Worm (Caenorhabditis elegans): ENCODE results near the gene srbc-21.

The srbc-21 gene

ce11 chrV:2185486-2185885 lies 30.2 kb downstream of the srbc-21 start:
- TF ChIP-seq snpc-4 (tag; optimal IDR thresholded peaks at IDR 0.05) (no peak), sea-2 (GFP tag; optimal IDR thresholded peaks at IDR 0.05) (no peak), unc-39 (tag; optimal IDR thresholded peaks at IDR 0.05) (no peak), nfya-1 (tag; optimal IDR thresholded peaks at IDR 0.05; ENCODE audit: insufficient read depth) (no peak), nhr-43 (tag; optimal IDR thresholded peaks at IDR 0.05; ENCODE audit: poor library complexity, severe bottlenecking) (no peak), egl-5 (tag; optimal IDR thresholded peaks at IDR 0.05) (no peak), lin-15B (tag; optimal IDR thresholded peaks at IDR 0.05) (no peak), pqm-1 (tag; optimal IDR thresholded peaks at IDR 0.05) (no peak), elt-2 (tag; optimal IDR thresholded peaks at IDR 0.05) (no peak), nhr-23 (tag; optimal IDR thresholded peaks at IDR 0.05) (no peak)

ce11 chrV:2187864-2188345 lies 32.6 kb downstream of the srbc-21 start, which contains the start of gene Y5H2B.3:
Gene Y5H2B.3, plus strand, starts transcription at chrV:2188295.
- TF ChIP-seq nhr-23 (tag; optimal IDR thresholded peaks at IDR 0.05) (no peak), nfya-1 (tag; optimal IDR thresholded peaks at IDR 0.05; ENCODE audit: insufficient read depth) (peak; percentile 68)

DNA sequence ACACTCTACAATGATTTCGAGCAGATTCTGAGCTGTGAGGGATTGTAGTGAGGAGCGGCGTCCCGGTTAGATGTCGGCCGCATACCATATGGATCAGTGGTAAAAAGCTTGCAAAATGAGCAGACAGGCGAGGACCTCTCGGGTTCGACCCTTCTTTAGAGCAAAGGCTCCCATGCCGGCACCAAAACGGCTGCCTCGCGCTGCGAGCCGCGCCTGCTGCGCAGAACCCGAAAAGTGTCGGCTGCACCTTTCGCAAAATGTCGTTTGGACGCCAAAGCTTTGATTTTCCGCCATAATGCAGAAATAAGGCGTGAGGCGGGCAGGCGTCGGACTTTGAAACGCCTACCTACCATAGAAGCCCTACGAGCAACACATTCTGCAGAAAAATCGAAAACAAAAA lies 35.1 kb downstream of the srbc-21 start:
- TF ChIP-seq unc-39 (tag; optimal IDR thresholded peaks at IDR 0.05) = no peak
- TF ChIP-seq nhr-76 (tag; optimal IDR thresholded peaks at IDR 0.05) = no peak
- no peak for TF ChIP-seq elt-3 (tag; optimal IDR thresholded peaks at IDR 0.05)
- TF ChIP-seq lsy-12 (tag; optimal IDR thresholded peaks at IDR 0.05) = no peak
- no peak for TF ChIP-seq ztf-11 (tag; optimal IDR thresholded peaks at IDR 0.05)
- no peak for TF ChIP-seq nhr-23 (tag; optimal IDR thresholded peaks at IDR 0.05)
- no peak for TF ChIP-seq pha-4 (tag; optimal IDR thresholded peaks at IDR 0.05)
- no peak for TF ChIP-seq nhr-237 (tag; optimal IDR thresholded peaks at IDR 0.05)
- no peak for TF ChIP-seq nhr-28 (tag; optimal IDR thresholded peaks at IDR 0.05)
- TF ChIP-seq ceh-16 (tag; optimal IDR thresholded peaks at IDR 0.05) = no peak
- TF ChIP-seq elt-1 (tag; optimal IDR thresholded peaks at IDR 0.05) = no peak
- TF ChIP-seq ceh-28 (tag; optimal IDR thresholded peaks at IDR 0.05) = no peak
- no peak for TF ChIP-seq egl-5 (tag; optimal IDR thresholded peaks at IDR 0.05)
- no peak for TF ChIP-seq elt-2 (tag; optimal IDR thresholded peaks at IDR 0.05)
- TF ChIP-seq daf-12 (tag; optimal IDR thresholded peaks at IDR 0.05) = no peak
- no peak for TF ChIP-seq mdl-1 (tag; optimal IDR thresholded peaks at IDR 0.05)
- no peak for TF ChIP-seq hmg-11 (tag; optimal IDR thresholded peaks at IDR 0.05)

ce11 chrV:2191122-2191521 lies 35.8 kb downstream of the srbc-21 start, which contains the start of gene srbc-42:
Gene srbc-42, minus strand, starts transcription at chrV:2191222.
- TF ChIP-seq eor-1 (tag; optimal IDR thresholded peaks at IDR 0.05) (no peak), egl-27 (tag; optimal IDR thresholded peaks at IDR 0.05) (no peak), elt-2 (tag; optimal IDR thresholded peaks at IDR 0.05) (no peak)

- TF ChIP-seq nhr-67 (tag; optimal IDR thresholded peaks at IDR 0.05) (no peak), sea-2 (GFP tag; optimal IDR thresholded peaks at IDR 0.05) (no peak), pha-4 (tag; optimal IDR thresholded peaks at IDR 0.05) (peak; percentile 9), nhr-11 (tag; optimal IDR thresholded peaks at IDR 0.05) (no peak), skn-1 (tag; optimal IDR thresholded peaks at IDR 0.05) (peak; percentile 14), nhr-23 (tag; optimal IDR thresholded peaks at IDR 0.05) (no peak), hmg-11 (tag; optimal IDR thresholded peaks at IDR 0.05) (peak; percentile 30), elt-3 (tag; optimal IDR thresholded peaks at IDR 0.05) (no peak), ceh-28 (tag; optimal IDR thresholded peaks at IDR 0.05) (no peak), elt-2 (tag; optimal IDR thresholded peaks at IDR 0.05) (peak; percentile 42), nfya-1 (tag; optimal IDR thresholded peaks at IDR 0.05; ENCODE audit: insufficient read depth) (peak; percentile 4)
These were observed 36.8 kb downstream of the srbc-21 start, which contains the start of gene nhr-13 for ce11 chrV:2192117-2192516. Gene nhr-13, plus strand, starts transcription at chrV:2192485.

DNA sequence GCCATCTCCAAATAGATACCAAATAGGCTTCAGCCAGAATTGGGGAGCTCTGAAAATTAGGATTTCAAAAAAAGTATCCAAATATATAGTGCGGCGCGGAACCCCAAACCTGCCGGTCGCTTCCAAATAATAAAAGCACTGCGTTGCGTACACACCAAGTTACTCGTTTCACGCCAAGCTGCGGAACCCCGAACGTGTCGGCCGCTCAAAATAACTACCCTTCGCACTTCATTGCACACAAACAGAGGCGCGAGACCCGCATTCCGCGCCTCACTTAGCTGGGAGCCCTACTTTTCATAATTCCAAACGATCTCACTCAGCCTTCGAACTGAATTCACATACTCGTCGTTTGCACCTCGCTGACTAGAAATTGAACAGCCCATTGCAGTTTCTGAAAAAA lies 44.3 kb downstream of the srbc-21 start:
- TF ChIP-seq mdl-1 (tag; optimal IDR thresholded peaks at IDR 0.05) = no peak
- TF ChIP-seq jun-1 (tag; optimal IDR thresholded peaks at IDR 0.05) = no peak
- TF ChIP-seq lin-39 (tag; optimal IDR thresholded peaks at IDR 0.05) = no peak
- no peak for TF ChIP-seq zag-1 (tag; optimal IDR thresholded peaks at IDR 0.05)
- TF ChIP-seq fkh-10 (GFP tag; optimal IDR thresholded peaks at IDR 0.05) = no peak
- no peak for TF ChIP-seq eor-1 (tag; optimal IDR thresholded peaks at IDR 0.05)
- TF ChIP-seq lsy-12 (tag; optimal IDR thresholded peaks at IDR 0.05) = no peak
- TF ChIP-seq pqm-1 (tag; optimal IDR thresholded peaks at IDR 0.05) = no peak
- TF ChIP-seq unc-62 (GFP tag; optimal IDR thresholded peaks at IDR 0.05) = no peak
- TF ChIP-seq elt-1 (tag; optimal IDR thresholded peaks at IDR 0.05) = no peak
- no peak for TF ChIP-seq hmg-11 (tag; optimal IDR thresholded peaks at IDR 0.05)
- TF ChIP-seq ceh-9 (tag; optimal IDR thresholded peaks at IDR 0.05) = no peak
- TF ChIP-seq elt-3 (tag; optimal IDR thresholded peaks at IDR 0.05) = no peak
- TF ChIP-seq unc-39 (tag; optimal IDR thresholded peaks at IDR 0.05) = no peak
- no peak for TF ChIP-seq ceh-16 (tag; optimal IDR thresholded peaks at IDR 0.05)
- no peak for TF ChIP-seq tbx-2 (tag; optimal IDR thresholded peaks at IDR 0.05)
- no peak for TF ChIP-seq R02D3.7 (tag; optimal IDR thresholded peaks at IDR 0.05)
- no peak for TF ChIP-seq nhr-67 (tag; optimal IDR thresholded peaks at IDR 0.05)
- no peak for TF ChIP-seq egl-5 (tag; optimal IDR thresholded peaks at IDR 0.05)

Data from whole organism, L3 larva.